Fruit fly (Drosophila melanogaster): ENCODE results near the gene CG34267.
A peak's percentile ranks its signal among the peaks of the same experiment; 100 is the strongest.

CG34267 gene

DNA sequence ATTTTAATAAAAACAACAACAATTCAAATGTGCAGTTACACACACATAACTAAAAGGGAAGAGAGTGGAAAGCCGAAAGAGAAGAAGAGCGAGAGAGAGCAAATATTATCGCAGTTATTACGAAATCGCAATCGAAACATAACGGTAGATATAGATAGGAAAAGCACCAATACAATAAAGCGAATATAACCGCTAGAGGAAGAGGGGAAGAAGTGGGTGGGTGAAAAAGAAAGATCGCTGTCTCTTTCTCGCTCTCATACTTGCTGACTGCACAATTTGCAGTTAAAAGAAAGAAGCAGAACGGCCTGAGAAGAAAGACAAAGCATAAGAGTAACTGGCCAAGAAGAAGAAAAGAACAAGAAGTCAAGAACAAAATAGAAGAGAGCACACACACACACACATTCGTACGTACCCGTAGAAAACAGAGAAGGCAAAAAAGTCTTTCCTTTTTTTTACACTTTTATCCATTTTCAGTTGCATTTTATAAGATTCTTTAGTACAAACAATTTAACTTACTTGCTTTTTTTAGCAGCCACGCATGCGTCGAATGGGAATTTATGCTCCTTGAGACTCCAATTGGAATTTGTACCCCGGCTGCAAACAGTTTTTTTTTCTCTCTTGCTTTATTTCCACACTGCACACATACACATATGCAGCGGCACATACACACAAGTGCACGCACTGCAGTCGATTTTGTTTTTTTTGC is 39.3 kb upstream of the CG34267 start (continued):
- peak; percentile 28 for TF ChIP-seq CG11762 (GFP tag; optimal IDR thresholded peaks at IDR 0.05; ENCODE audit: insufficient read depth)
- peak; percentile 15 for TF ChIP-seq CG32006 (GFP tag; optimal IDR thresholded peaks at IDR 0.05)
- TF ChIP-seq CG1621 (tag; optimal IDR thresholded peaks at IDR 0.05): peak; percentile 51
- no peak for TF ChIP-seq CG31627 (GFP tag; optimal IDR thresholded peaks at IDR 0.05)
- TF ChIP-seq salr (GFP tag; optimal IDR thresholded peaks at IDR 0.05): peak in 1 of 2 experiments; percentile 33
- TF ChIP-seq Gug (GFP tag; IDR thresholded peaks at IDR 0.05): no peak
- no peak for TF ChIP-seq Smox (GFP tag; optimal IDR thresholded peaks at IDR 0.05)
- no peak for TF ChIP-seq svp (GFP tag)
- no peak for TF ChIP-seq Sox15 (GFP tag; optimal IDR thresholded peaks at IDR 0.05)

DNA sequence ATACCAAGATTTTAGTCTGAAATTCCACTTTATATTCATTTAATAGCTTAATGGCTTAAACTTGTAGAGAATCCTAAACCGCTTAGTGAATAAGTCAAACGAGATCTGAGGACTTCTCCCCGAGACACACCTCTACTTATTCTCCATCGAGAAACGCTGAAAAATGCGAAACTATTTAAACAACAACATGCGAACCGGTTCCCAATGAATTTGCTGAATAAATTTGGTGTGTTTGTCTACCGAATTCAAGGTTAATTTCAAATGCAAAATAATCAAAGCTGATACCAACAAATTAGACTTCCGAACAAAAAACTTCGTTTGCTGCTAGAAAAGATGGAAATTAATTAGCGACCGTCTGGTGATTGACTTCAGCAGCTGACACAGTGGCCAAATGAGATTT is 35.9 kb upstream of the CG34267 start:
- TF ChIP-seq vri (GFP tag; optimal IDR thresholded peaks at IDR 0.05): no peak
- no peak for TF ChIP-seq lz (GFP tag; optimal IDR thresholded peaks at IDR 0.05)
- TF ChIP-seq svp (GFP tag): no peak
- TF ChIP-seq CG11902 (GFP tag; optimal IDR thresholded peaks at IDR 0.05): no peak
- TF ChIP-seq CG3919 (GFP tag; optimal IDR thresholded peaks at IDR 0.05): no peak
- no peak for TF ChIP-seq acj6 (GFP tag; optimal IDR thresholded peaks at IDR 0.05)
- no peak for TF ChIP-seq CG8119 (GFP tag; IDR thresholded peaks at IDR 0.05)

DNA sequence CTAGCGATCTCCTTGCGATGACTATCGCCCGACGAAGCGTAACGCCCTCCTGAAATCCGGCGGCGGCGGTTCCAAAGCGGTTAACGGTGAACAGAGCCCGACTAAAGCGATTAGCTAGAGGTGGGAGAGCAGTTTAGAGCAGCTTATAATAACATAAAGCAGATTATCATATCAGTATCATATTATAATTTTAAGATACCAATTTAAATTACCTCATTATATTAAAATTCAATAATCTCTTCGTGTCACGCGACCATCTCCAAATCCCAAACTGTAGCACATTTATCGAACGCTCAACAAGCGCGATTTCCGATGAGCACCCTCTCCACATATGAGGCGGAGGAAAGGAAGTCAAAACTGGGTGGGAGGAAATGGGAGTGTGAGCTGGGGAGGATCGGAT is 33.6 kb upstream of the CG34267 start:
- TF ChIP-seq esn (GFP tag; optimal IDR thresholded peaks at IDR 0.05) (peak; percentile 38), Hr4 (GFP tag; optimal IDR thresholded peaks at IDR 0.05) (peak; percentile 59), topi (GFP tag; optimal IDR thresholded peaks at IDR 0.05) (no peak), CG3919 (GFP tag; optimal IDR thresholded peaks at IDR 0.05) (peak; percentile 1), CG8119 (GFP tag; IDR thresholded peaks at IDR 0.05) (peak; percentile 68; the same call in 2 of the 3 replicates), CG11294 (GFP tag; IDR thresholded peaks at IDR 0.05) (peak; percentile 36; the same call in 1 of the 2 replicates), CG15336 (GFP tag; IDR thresholded peaks at IDR 0.05) (peak; percentile 66), CG7368 (GFP tag; optimal IDR thresholded peaks at IDR 0.05) (peak; percentile 2), pdm3 (GFP tag; optimal IDR thresholded peaks at IDR 0.05) (peak; percentile 31), CG6808 (GFP tag; optimal IDR thresholded peaks at IDR 0.05) (no peak), CG6276 (GFP tag; optimal IDR thresholded peaks at IDR 0.05) (peak; percentile 29), CG6854 (GFP tag; optimal IDR thresholded peaks at IDR 0.05) (no peak), Eip78C (GFP tag) (peak; percentile 72), fkh (GFP tag; optimal IDR thresholded peaks at IDR 0.05) (no peak), CG6163 (GFP tag; IDR thresholded peaks at IDR 0.05) (0 out of 3 replicates have a peak, but pooled peaks have one; percentile 46), acj6 (GFP tag; optimal IDR thresholded peaks at IDR 0.05) (peak; percentile 17), Smox (GFP tag; optimal IDR thresholded peaks at IDR 0.05) (peak; percentile 6), CG32006 (GFP tag; optimal IDR thresholded peaks at IDR 0.05) (peak; percentile 56), Met (GFP tag; optimal IDR thresholded peaks at IDR 0.05) (peak; percentile 28), CG11902 (GFP tag; optimal IDR thresholded peaks at IDR 0.05) (no peak), CG10631 (GFP tag; optimal IDR thresholded peaks at IDR 0.05) (no peak), lz (GFP tag; optimal IDR thresholded peaks at IDR 0.05) (peak; percentile 23), net (GFP tag; optimal IDR thresholded peaks at IDR 0.05) (peak; percentile 12), OdsH (GFP tag; optimal IDR thresholded peaks at IDR 0.05) (peak; percentile 7), eg (GFP tag; IDR thresholded peaks at IDR 0.05) (peak; percentile 68)

DNA sequence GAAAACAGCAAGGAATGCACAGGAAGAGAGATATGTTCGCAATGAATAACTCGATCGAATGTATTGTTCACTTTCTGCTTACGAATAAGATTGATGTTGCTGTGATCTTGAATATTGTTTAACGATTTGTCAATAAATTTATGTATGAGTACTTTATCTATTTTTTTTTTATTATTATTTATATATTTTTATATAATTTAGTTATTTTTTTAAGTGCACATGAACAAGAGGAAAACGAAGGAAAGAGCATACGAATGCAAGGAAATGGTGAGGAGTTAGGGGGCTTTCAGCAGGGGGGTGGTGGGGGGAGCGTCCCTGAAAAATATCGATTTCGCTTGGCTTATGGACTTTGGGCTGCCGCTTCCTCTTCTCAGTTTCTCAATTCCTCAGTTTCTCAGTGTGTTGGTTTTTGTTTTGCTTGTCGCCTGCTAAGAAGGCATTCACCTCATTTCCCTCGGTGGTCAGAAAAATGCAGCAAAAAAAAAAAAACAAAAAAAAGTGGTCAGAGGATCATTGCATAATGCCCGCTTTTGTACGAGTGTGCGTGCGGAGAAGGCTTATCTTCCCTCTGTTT is 31.1 kb upstream of the CG34267 start:
- TF ChIP-seq CG32006 (GFP tag; optimal IDR thresholded peaks at IDR 0.05) (peak; percentile 75), CG1621 (tag; optimal IDR thresholded peaks at IDR 0.05) (peak; percentile 60), CG34406 (GFP tag; optimal IDR thresholded peaks at IDR 0.05) (peak; percentile 79), Gug (GFP tag; IDR thresholded peaks at IDR 0.05) (no peak), esn (GFP tag; optimal IDR thresholded peaks at IDR 0.05) (peak; percentile 47), Ets96B (tag; optimal IDR thresholded peaks at IDR 0.05) (peak; percentile 93), CG6276 (GFP tag; optimal IDR thresholded peaks at IDR 0.05) (peak; percentile 41), Smox (GFP tag; optimal IDR thresholded peaks at IDR 0.05) (no peak), net (GFP tag; optimal IDR thresholded peaks at IDR 0.05) (peak; percentile 8), Eip75B (GFP tag; optimal IDR thresholded peaks at IDR 0.05) (peak; percentile 37), Sox14 (GFP tag; optimal IDR thresholded peaks at IDR 0.05) (peak; percentile 45), CG11294 (GFP tag; IDR thresholded peaks at IDR 0.05) (no peak), fd59A (GFP tag; optimal IDR thresholded peaks at IDR 0.05) (peak; percentile 4), Met (GFP tag; optimal IDR thresholded peaks at IDR 0.05) (peak; percentile 27), fkh (GFP tag; optimal IDR thresholded peaks at IDR 0.05) (no peak), CG6854 (GFP tag; optimal IDR thresholded peaks at IDR 0.05) (peak; percentile 80), achi (GFP tag; optimal IDR thresholded peaks at IDR 0.05) (peak; percentile 76), Hr4 (GFP tag; optimal IDR thresholded peaks at IDR 0.05) (peak; percentile 7), Hr39 (GFP tag; optimal IDR thresholded peaks at IDR 0.05) (no peak), CG6808 (GFP tag; optimal IDR thresholded peaks at IDR 0.05) (peak; percentile 88), CG16779 (tag; optimal IDR thresholded peaks at IDR 0.05) (peak; percentile 76), CG15336 (GFP tag; IDR thresholded peaks at IDR 0.05) (peak; percentile 78), Ets21C (GFP tag; optimal IDR thresholded peaks at IDR 0.05) (no peak), svp (GFP tag) (peak; percentile 70), topi (GFP tag; optimal IDR thresholded peaks at IDR 0.05) (peak; percentile 34)

Measured in whole organism, prepupa.